Fruit fly (Drosophila melanogaster) whole organism, embryonic: ENCODE measurements around the gene CG43897.

ENCODE experiments used
- Asciz ChIP-seq: fragments of 200-800 bp; sonication (Bioruptor generic); optimal IDR thresholded peaks from 2 replicates; lab custom pipeline; 2017; ENCODE audit warnings: missing biosample characterization, mild to moderate bottlenecking, missing genetic modification characterization, missing genetic modification reagents
- BEAF-32 ChIP-seq: fragments of 200-800 bp; sonication (Bioruptor generic); optimal IDR thresholded peaks from 3 replicates; lab custom pipeline; 2017; ENCODE audit warnings: missing biosample characterization, missing genetic modification characterization, mild to moderate bottlenecking, moderate library complexity, missing genetic modification reagents
- BtbVII ChIP-seq: fragments of 200-800 bp; sonication (Bioruptor generic); optimal IDR thresholded peaks from 3 replicates; lab custom pipeline; 2017; ENCODE audit warnings: missing biosample characterization, mild to moderate bottlenecking, missing genetic modification characterization
- Bteb2 ChIP-seq: fragments of 200-800 bp; sonication (Bioruptor generic); optimal IDR thresholded peaks from 2 replicates; lab custom pipeline; 2016; ENCODE audit warnings: missing biosample characterization, missing genetic modification characterization
- CG10274 ChIP-seq: fragments of 200-800 bp; sonication (Bioruptor generic); optimal IDR thresholded peaks from 3 replicates; lab custom pipeline; 2017; ENCODE audit warnings: missing biosample characterization, mild to moderate bottlenecking, missing genetic modification characterization
- CG10959 ChIP-seq: fragments of 200-800 bp; sonication (Bioruptor generic); IDR thresholded peaks from 2 replicates; pipeline ENCODE4 v1.3.6; 2022; ENCODE audit warnings: missing biosample characterization, missing genetic modification characterization
- CG11696 ChIP-seq: fragments of 200-800 bp; sonication (Bioruptor generic); IDR thresholded peaks from 2 replicates; pipeline ENCODE4 v1.3.6; 2022; ENCODE audit warnings: missing biosample characterization, missing genetic modification characterization
- CG13424 ChIP-seq: fragments of 200-800 bp; sonication (Bioruptor generic); optimal IDR thresholded peaks from 2 replicates; lab custom pipeline; 2019; ENCODE audit warnings: missing biosample characterization, mild to moderate bottlenecking, missing genetic modification characterization, moderate library complexity
- CG14667 ChIP-seq: fragments of 200-800 bp; sonication (Bioruptor generic); IDR thresholded peaks from 2 replicates; pipeline ENCODE4 v1.3.6; 2022; ENCODE audit warnings: missing biosample characterization, missing genetic modification characterization
- CG17186 ChIP-seq: fragments of 200-800 bp; sonication (Bioruptor generic); optimal IDR thresholded peaks from 3 replicates; lab custom pipeline; 2017; ENCODE audit warnings: missing biosample characterization, missing genetic modification reagents, missing genetic modification characterization
- CG17829 ChIP-seq: fragments of 200-800 bp; optimal IDR thresholded peaks from 2 replicates; lab custom pipeline; 2019; ENCODE audit warnings: missing biosample characterization, mild to moderate bottlenecking, missing genetic modification characterization, moderate library complexity
- CG1832 ChIP-seq: fragments of 200-800 bp; sonication (Bioruptor generic); optimal IDR thresholded peaks from 2 replicates; lab custom pipeline; 2017; ENCODE audit warnings: missing biosample characterization, mild to moderate bottlenecking, missing genetic modification characterization, inconsistent platforms
- CG18476 ChIP-seq: fragments of 200-800 bp; sonication (Bioruptor generic); optimal IDR thresholded peaks from 2 replicates; lab custom pipeline; 2016; ENCODE audit warnings: missing biosample characterization, mild to moderate bottlenecking, missing genetic modification characterization
- CG2129 ChIP-seq: fragments of 200-800 bp; sonication (Bioruptor generic); IDR thresholded peaks from 2 replicates; pipeline ENCODE4 v1.3.6; 2022; ENCODE audit warnings: missing biosample characterization, missing genetic modification characterization; ENCODE audit not compliant: partially characterized antibody
- CG2202 ChIP-seq: fragments of 200-800 bp; sonication (Bioruptor generic); optimal IDR thresholded peaks from 2 replicates; lab custom pipeline; 2018; ENCODE audit warnings: missing biosample characterization, mild to moderate bottlenecking, missing genetic modification characterization
- CG31224 ChIP-seq: fragments of 200-800 bp; sonication (Bioruptor generic); IDR thresholded peaks from 2 replicates; pipeline ENCODE4 v1.3.6; 2022; ENCODE audit warnings: missing biosample characterization, missing genetic modification characterization
- CG3281 ChIP-seq: fragments of 200-800 bp; sonication (Bioruptor generic); optimal IDR thresholded peaks from 3 replicates; lab custom pipeline; 2017; ENCODE audit warnings: missing biosample characterization, mild to moderate bottlenecking, missing genetic modification characterization
- CG33213 ChIP-seq: fragments of 200-800 bp; sonication (Bioruptor generic); optimal IDR thresholded peaks from 3 replicates; lab custom pipeline; 2016; ENCODE audit warnings: missing biosample characterization, missing genetic modification characterization
- CG3847 ChIP-seq: fragments of 200-800 bp; sonication (Bioruptor generic); IDR thresholded peaks from 2 replicates; pipeline ENCODE4 v1.3.6; 2022; ENCODE audit warnings: missing biosample characterization, missing genetic modification characterization
- CG4820 ChIP-seq: fragments of 200-800 bp; sonication (Bioruptor generic); optimal IDR thresholded peaks from 3 replicates; lab custom pipeline; 2016; ENCODE audit warnings: missing biosample characterization, missing genetic modification characterization
- CG5245 ChIP-seq: fragments of 200-800 bp; sonication (Bioruptor generic); optimal IDR thresholded peaks from 3 replicates; lab custom pipeline; 2016; ENCODE audit warnings: missing biosample characterization, missing genetic modification characterization
- CG7357 ChIP-seq: fragments of 200-800 bp; sonication (Bioruptor generic); IDR thresholded peaks from 3 replicates; pipeline ENCODE4 v1.3.6; 2022; ENCODE audit warnings: missing biosample characterization, missing genetic modification characterization
- CG8089 ChIP-seq: fragments of 200-800 bp; sonication (Bioruptor generic); optimal IDR thresholded peaks from 3 replicates; lab custom pipeline; 2016; ENCODE audit warnings: missing biosample characterization, missing genetic modification characterization
- CG8478 ChIP-seq: fragments of >200 bp; optimal IDR thresholded peaks from 2 replicates; lab custom pipeline; 2018
- CoRest ChIP-seq: fragments of 200-800 bp; sonication (Bioruptor generic); optimal IDR thresholded peaks from 3 replicates; lab custom pipeline; 2018; ENCODE audit warnings: missing biosample characterization, mild to moderate bottlenecking, missing genetic modification characterization, moderate library complexity
- Dbx ChIP-seq: fragments of 200-800 bp; sonication (Bioruptor generic); IDR thresholded peaks from 3 replicates; pipeline ENCODE4 v1.3.6; 2022; ENCODE audit warnings: missing biosample characterization, missing genetic modification characterization
- Dip3 ChIP-seq: fragments of 200-800 bp; sonication (Bioruptor generic); optimal IDR thresholded peaks from 3 replicates; lab custom pipeline; 2016; ENCODE audit warnings: missing biosample characterization, missing genetic modification characterization
- Dp ChIP-seq: fragments of 200-800 bp; sonication (Bioruptor generic); optimal IDR thresholded peaks from 2 replicates; lab custom pipeline; 2018; ENCODE audit warnings: missing biosample characterization, mild to moderate bottlenecking, missing genetic modification characterization, moderate library complexity
- Fer1 ChIP-seq: fragments of 200-800 bp; sonication (Bioruptor generic); optimal IDR thresholded peaks from 2 replicates; lab custom pipeline; 2017; ENCODE audit warnings: missing biosample characterization, mild to moderate bottlenecking, missing genetic modification characterization
- H2.0 ChIP-seq: fragments of 200-800 bp; sonication (Bioruptor generic); IDR thresholded peaks from 2 replicates; pipeline ENCODE4 v1.3.6; 2022; ENCODE audit warnings: missing biosample characterization, missing genetic modification characterization
- Hand ChIP-seq: fragments of 200-800 bp; sonication (Bioruptor generic); optimal IDR thresholded peaks from 2 replicates; lab custom pipeline; 2017; ENCODE audit warnings: mild to moderate bottlenecking, missing biosample characterization, missing genetic modification reagents, missing genetic modification characterization
- Lhr ChIP-seq: fragments of 200-800 bp; sonication (Bioruptor generic); optimal IDR thresholded peaks from 3 replicates; lab custom pipeline; 2017; ENCODE audit warnings: mild to moderate bottlenecking, missing biosample characterization, missing genetic modification reagents, missing genetic modification characterization
- Myb ChIP-seq: fragments of 200-800 bp; sonication (Bioruptor generic); optimal IDR thresholded peaks from 2 replicates; lab custom pipeline; 2016; ENCODE audit warnings: missing biosample characterization, missing genetic modification characterization
- Sry-δ ChIP-seq: fragments of 200-800 bp; sonication (Bioruptor generic); optimal IDR thresholded peaks from 2 replicates; lab custom pipeline; 2016; ENCODE audit warnings: missing biosample characterization, missing genetic modification characterization
- Taf1 ChIP-seq: fragments of 200-800 bp; sonication (Bioruptor generic); IDR thresholded peaks from 2 replicates; pipeline ENCODE4 v1.3.6; 2022; ENCODE audit warnings: missing biosample characterization, missing genetic modification characterization
- ac ChIP-seq: fragments of 200-800 bp; sonication (Bioruptor generic); optimal IDR thresholded peaks from 3 replicates; lab custom pipeline; 2017; ENCODE audit warnings: missing biosample characterization, mild to moderate bottlenecking, missing genetic modification characterization
- croc ChIP-seq: fragments of 200-800 bp; sonication (Bioruptor generic); conservative IDR thresholded peaks from 3 replicates; pipeline ENCODE4 v1.3.6; 2022; ENCODE audit warnings: missing biosample characterization, missing genetic modification characterization
- cwo ChIP-seq: fragments of 200-800 bp; sonication (Bioruptor generic); optimal IDR thresholded peaks from 3 replicates; lab custom pipeline; 2017; ENCODE audit warnings: missing biosample characterization, missing genetic modification characterization, mild to moderate bottlenecking, moderate library complexity, missing genetic modification reagents
- ems ChIP-seq: fragments of 200-800 bp; sonication (Bioruptor generic); optimal IDR thresholded peaks from 3 replicates; lab custom pipeline; 2016; ENCODE audit warnings: missing biosample characterization, missing genetic modification characterization
- ftz-f1 ChIP-seq: fragments of 200-800 bp; sonication (Bioruptor generic); optimal IDR thresholded peaks from 2 replicates; lab custom pipeline; 2016; ENCODE audit warnings: missing biosample characterization, missing genetic modification characterization
- grau ChIP-seq: fragments of 200-800 bp; optimal IDR thresholded peaks from 3 replicates; lab custom pipeline; 2019; ENCODE audit warnings: missing biosample characterization, mild to moderate bottlenecking, missing genetic modification characterization, moderate library complexity
- nerfin-1 ChIP-seq: fragments of 200-800 bp; sonication (Bioruptor generic); optimal IDR thresholded peaks from 3 replicates; lab custom pipeline; 2019; ENCODE audit warnings: missing biosample characterization, mild to moderate bottlenecking, missing genetic modification characterization, moderate library complexity
- pum ChIP-seq: fragments of 200-800 bp; sonication (Bioruptor generic); optimal IDR thresholded peaks from 2 replicates; lab custom pipeline; 2016; ENCODE audit warnings: missing biosample characterization, missing genetic modification characterization
- ro ChIP-seq: fragments of 200-800 bp; sonication (Bioruptor generic); IDR thresholded peaks from 2 replicates; pipeline ENCODE4 v1.3.6; 2022; ENCODE audit warnings: missing biosample characterization, missing genetic modification characterization
- salm ChIP-seq: fragments of 200-800 bp; sonication (Bioruptor generic); optimal IDR thresholded peaks from 2 replicates; lab custom pipeline; 2018; ENCODE audit warnings: missing biosample characterization, mild to moderate bottlenecking, missing genetic modification characterization
- sd ChIP-seq: fragments of 200-800 bp; sonication (Bioruptor generic); optimal IDR thresholded peaks from 3 replicates; lab custom pipeline; 2018; ENCODE audit warnings: missing biosample characterization, mild to moderate bottlenecking, missing genetic modification characterization, moderate library complexity
- sna ChIP-seq: fragments of 200-800 bp; sonication (Bioruptor generic); IDR thresholded peaks from 2 replicates; pipeline ENCODE4 v1.3.6; 2022; ENCODE audit warnings: missing biosample characterization, missing genetic modification characterization; ENCODE audit not compliant: partially characterized antibody
- sqz ChIP-seq: fragments of 200-800 bp; sonication (Bioruptor generic); optimal IDR thresholded peaks from 3 replicates; lab custom pipeline; 2018; ENCODE audit warnings: missing biosample characterization, mild to moderate bottlenecking, missing genetic modification characterization
- tna ChIP-seq: fragments of 200-800 bp; sonication (Bioruptor generic); IDR thresholded peaks from 2 replicates; pipeline ENCODE4 v1.3.6; 2022; ENCODE audit warnings: missing biosample characterization, missing genetic modification characterization; ENCODE audit not compliant: partially characterized antibody
- trem ChIP-seq: fragments of 200-800 bp; optimal IDR thresholded peaks from 3 replicates; lab custom pipeline; 2019; ENCODE audit warnings: missing biosample characterization, mild to moderate bottlenecking, missing genetic modification characterization, moderate library complexity
- usp ChIP-seq: fragments of >200 bp; optimal IDR thresholded peaks from 2 replicates; lab custom pipeline; 2017; ENCODE audit warnings: missing biosample characterization, missing genetic modification characterization

CG43897 gene

dm6 chr3L:9836524-9837047 is 22.9 kb downstream of the CG43897 start, which contains the start of gene I-2 (continued):
- TF ChIP-seq CG18476, result no peak
- TF ChIP-seq Hand, result no peak
- peak; percentile 98 for TF ChIP-seq Sry-δ (GFP tag; lab: Kevin White, UChicago)
- no peak for TF ChIP-seq CG33213
- peak; percentile 28 for TF ChIP-seq Dp (GFP tag; lab: Kevin White, UChicago)
- peak; percentile 47 for TF ChIP-seq trem (tag; lab: Kevin White, UChicago)
- no peak for TF ChIP-seq nerfin-1 (tag; lab: Kevin White, UChicago)
- TF ChIP-seq CG3281 (GFP tag; lab: Kevin White, UChicago), result no peak
- TF ChIP-seq BtbVII (GFP tag; lab: Kevin White, UChicago), result no peak
- peak; percentile 34 for TF ChIP-seq CoRest (tag; lab: Kevin White, UChicago)
- TF ChIP-seq Lhr (GFP tag; lab: Kevin White, UChicago), result no peak
- no peak for TF ChIP-seq croc (GFP tag; lab: Robert Waterston, UW)
- no peak for TF ChIP-seq Fer1 (GFP tag; lab: Kevin White, UChicago)
- no peak for TF ChIP-seq CG2202 (tag; lab: Kevin White, UChicago)
- peak; percentile 49 for TF ChIP-seq Myb (GFP tag; lab: Kevin White, UChicago)
- no peak for TF ChIP-seq CG11696
- TF ChIP-seq Taf1 (GFP tag; lab: Robert Waterston, UW), result no peak
- no peak for TF ChIP-seq CG8089 (GFP tag; lab: Kevin White, UChicago)
- TF ChIP-seq ro (GFP tag; lab: Robert Waterston, UW), result no peak
- no peak for TF ChIP-seq sqz
- peak; percentile 58 for TF ChIP-seq sna (GFP tag; lab: Robert Waterston, UW)
- no peak for TF ChIP-seq usp (GFP tag; lab: Kevin White, UChicago)
- no peak for TF ChIP-seq Dbx (GFP tag; lab: Robert Waterston, UW)
- no peak for TF ChIP-seq H2.0 (GFP tag; lab: Robert Waterston, UW)
- peak; percentile 84 for TF ChIP-seq BEAF-32
- TF ChIP-seq Dip3, result no peak
- TF ChIP-seq CG4820 (GFP tag; lab: Kevin White, UChicago), result no peak
- TF ChIP-seq CG31224, result no peak
- no peak for TF ChIP-seq pum (GFP tag; lab: Kevin White, UChicago)
- no peak for TF ChIP-seq CG1832 (GFP tag; lab: Kevin White, UChicago)
- TF ChIP-seq CG10959, result no peak
- no peak for TF ChIP-seq CG7357
- TF ChIP-seq CG17829, result no peak
- TF ChIP-seq sd (tag; lab: Kevin White, UChicago), result peak; percentile 55
- TF ChIP-seq CG8478 (lab: Kevin White, UChicago), result no peak
- TF ChIP-seq CG17186, result peak; percentile 90
- TF ChIP-seq salm, result no peak
- TF ChIP-seq ftz-f1 (GFP tag; lab: Kevin White, UChicago), result peak; percentile 45
- TF ChIP-seq CG13424 (tag; lab: Kevin White, UChicago), result no peak
- TF ChIP-seq ac (GFP tag; lab: Kevin White, UChicago), result no peak
- peak; percentile 60 for TF ChIP-seq tna (GFP tag; lab: Robert Waterston, UW)
- TF ChIP-seq CG5245 (GFP tag; lab: Kevin White, UChicago), result no peak
- TF ChIP-seq cwo (GFP tag; lab: Kevin White, UChicago), result no peak
- no peak for TF ChIP-seq CG10274
- peak; percentile 34 for TF ChIP-seq grau
- TF ChIP-seq Bteb2 (GFP tag; lab: Kevin White, UChicago), result no peak
- no peak for TF ChIP-seq CG3847
- peak; percentile 60 for TF ChIP-seq CG2129 (GFP tag; lab: Robert Waterston, UW)
- TF ChIP-seq CG14667 (GFP tag; lab: Robert Waterston, UW), result no peak
- TF ChIP-seq Asciz, result no peak
- no peak for TF ChIP-seq ems (GFP tag; lab: Kevin White, UChicago)
